Worm (Caenorhabditis elegans) whole organism, young adult: Measurements from ENCODE around the gene atic-1.
"Not testable (repeated sequence)": the region's sequence is repeated elsewhere in the genome, so short reads cannot be mapped to it uniquely, and the experiment has no call there.

Experiments used
- C06A6.2 ChIP-seq: fragments of 200-800 bp; sonication (Bioruptor generic); conservative IDR thresholded peaks from 2 replicates; pipeline ENCODE4 v1.3.6; 2022; ENCODE audit warnings: missing genetic modification characterization, missing compliant biosample characterization
- D2030.7 ChIP-seq: fragments of 200-800 bp; sonication (Bioruptor generic); IDR thresholded peaks from 2 replicates; pipeline ENCODE4 v1.3.6; 2022; ENCODE audit warnings: missing genetic modification reagents, missing genetic modification characterization, missing compliant biosample characterization
- F33H1.4 ChIP-seq: fragments of 200-800 bp; sonication (Bioruptor generic); IDR thresholded peaks from 2 replicates; pipeline ENCODE4 v1.3.6; 2022; ENCODE audit warnings: missing genetic modification reagents, missing genetic modification characterization, missing compliant biosample characterization
- F37B4.10 ChIP-seq: fragments of 200-800 bp; sonication (Bioruptor generic); IDR thresholded peaks from 2 replicates; pipeline ENCODE4 v1.3.6; 2022; ENCODE audit warnings: missing genetic modification characterization, missing compliant biosample characterization
- F49E8.2 ChIP-seq: sonication (generic microtip); optimal IDR thresholded peaks from 3 replicates; lab custom pipeline; 2017; ENCODE audit warnings: missing genetic modification characterization, mild to moderate bottlenecking, missing compliant biosample characterization, antibody characterized with exemption, moderate library complexity; ENCODE audit not compliant: insufficient read depth
- K11D2.4 ChIP-seq: fragments of 200-800 bp; sonication (Bioruptor generic); IDR thresholded peaks from 2 replicates; pipeline ENCODE4 v1.3.6; 2022; ENCODE audit warnings: missing genetic modification reagents, missing genetic modification characterization, missing compliant biosample characterization
- K12H6.12 ChIP-seq: fragments of 200-800 bp; sonication (Bioruptor generic); optimal IDR thresholded peaks from 2 replicates; lab custom pipeline; 2018; ENCODE audit warnings: mild to moderate bottlenecking, missing genetic modification characterization, missing compliant biosample characterization
- Y67H2A.10 ChIP-seq: fragments of 200-800 bp; sonication (Bioruptor generic); conservative IDR thresholded peaks from 2 replicates; pipeline ENCODE4 v1.3.6; 2022; ENCODE audit warnings: missing genetic modification reagents, missing genetic modification characterization, missing compliant biosample characterization
- Y95B8A.8 ChIP-seq: fragments of 200-800 bp; sonication (Bioruptor generic); IDR thresholded peaks from 2 replicates; pipeline ENCODE4 v1.3.6; 2022; ENCODE audit warnings: missing genetic modification reagents, missing genetic modification characterization, missing compliant biosample characterization
- aptf-2 ChIP-seq: fragments of 200-800 bp; sonication (Bioruptor generic); conservative IDR thresholded peaks from 2 replicates; pipeline ENCODE4 v1.3.6; 2022; ENCODE audit warnings: missing genetic modification reagents, missing genetic modification characterization, missing compliant biosample characterization
- attf-3 ChIP-seq: fragments of 200-800 bp; sonication (Bioruptor generic); conservative IDR thresholded peaks from 2 replicates; pipeline ENCODE4 v1.3.6; 2022; ENCODE audit warnings: missing genetic modification reagents, missing genetic modification characterization, missing compliant biosample characterization
- attf-5 ChIP-seq: fragments of 200-800 bp; sonication (Bioruptor generic); optimal IDR thresholded peaks from 2 replicates; lab custom pipeline; 2018; ENCODE audit warnings: mild to moderate bottlenecking, missing genetic modification characterization, missing compliant biosample characterization
- attf-6 ChIP-seq: fragments of 200-800 bp; sonication (Bioruptor generic); IDR thresholded peaks from 2 replicates; pipeline ENCODE4 v1.3.6; 2022; ENCODE audit warnings: missing genetic modification reagents, missing genetic modification characterization, missing compliant biosample characterization
- bed-2 ChIP-seq: fragments of 200-800 bp; sonication (Bioruptor generic); IDR thresholded peaks from 2 replicates; pipeline ENCODE4 v1.3.6; 2022; ENCODE audit warnings: missing genetic modification reagents, missing genetic modification characterization, missing compliant biosample characterization
- cebp-1 ChIP-seq, 2 experiments: fragments of 200-800 bp in 1 of 2; sonication (Bioruptor generic) in 1 of 2; sonication (generic microtip) in 1 of 2; IDR thresholded peaks in 1 of 2; optimal IDR thresholded peaks in 1 of 2; 2 replicates each; pipeline versions ENCODE4 v1.3.6 to Lab custom; 2017 to 2022; ENCODE audit warnings: missing compliant biosample characterization in 2 of 2, missing genetic modification characterization in 2 of 2, mild to moderate bottlenecking in 1 of 2, missing genetic modification reagents in 1 of 2, moderate library complexity in 1 of 2
- ceh-100 ChIP-seq: fragments of 200-800 bp; sonication (Bioruptor generic); IDR thresholded peaks from 2 replicates; pipeline ENCODE4 v1.3.6; 2022; ENCODE audit warnings: missing genetic modification reagents, missing genetic modification characterization, missing compliant biosample characterization
- dox-1 ChIP-seq: fragments of 200-800 bp; sonication (Bioruptor generic); IDR thresholded peaks from 2 replicates; pipeline ENCODE4 v1.3.6; 2022; ENCODE audit warnings: missing genetic modification reagents, missing genetic modification characterization, missing compliant biosample characterization
- egl-44 ChIP-seq: fragments of 200-800 bp; sonication (Bioruptor generic); IDR thresholded peaks from 2 replicates; pipeline ENCODE4 v1.3.6; 2022; ENCODE audit warnings: missing genetic modification reagents, missing genetic modification characterization, missing compliant biosample characterization
- egrh-3 ChIP-seq: fragments of 200-800 bp; sonication (Bioruptor generic); IDR thresholded peaks from 2 replicates; pipeline ENCODE4 v1.3.6; 2022; ENCODE audit warnings: missing genetic modification reagents, missing genetic modification characterization, missing compliant biosample characterization
- ekl-4 ChIP-seq: fragments of 200-800 bp; sonication (Bioruptor generic); IDR thresholded peaks from 2 replicates; pipeline ENCODE4 v1.3.6; 2022; ENCODE audit warnings: missing genetic modification reagents, missing genetic modification characterization, missing compliant biosample characterization
- hmg-1.2 ChIP-seq: fragments of 200-800 bp; sonication (Bioruptor generic); IDR thresholded peaks from 2 replicates; pipeline ENCODE4 v1.3.6; 2022; ENCODE audit warnings: missing genetic modification reagents, missing genetic modification characterization, missing compliant biosample characterization
- let-526 ChIP-seq: fragments of 200-800 bp; sonication (Bioruptor generic); IDR thresholded peaks from 2 replicates; pipeline ENCODE4 v1.3.6; 2022; ENCODE audit warnings: missing genetic modification reagents, missing genetic modification characterization, missing compliant biosample characterization
- lin-26 ChIP-seq: fragments of 200-800 bp; sonication (Bioruptor generic); IDR thresholded peaks from 2 replicates; pipeline ENCODE4 v1.3.6; 2022; ENCODE audit warnings: missing genetic modification reagents, missing genetic modification characterization, missing compliant biosample characterization
- madf-6 ChIP-seq: fragments of 200-800 bp; sonication (Bioruptor generic); IDR thresholded peaks from 2 replicates; pipeline ENCODE4 v1.3.6; 2022; ENCODE audit warnings: missing genetic modification reagents, missing genetic modification characterization, missing compliant biosample characterization
- mcd-1 ChIP-seq: fragments of 200-800 bp; sonication (Bioruptor generic); IDR thresholded peaks from 2 replicates; pipeline ENCODE4 v1.3.6; 2022; ENCODE audit warnings: missing genetic modification reagents, missing genetic modification characterization, missing compliant biosample characterization
- nfyb-1 ChIP-seq: fragments of 200-800 bp; sonication (Bioruptor generic); IDR thresholded peaks from 2 replicates; pipeline ENCODE4 v1.3.6; 2022; ENCODE audit warnings: missing genetic modification reagents, missing genetic modification characterization, missing compliant biosample characterization
- nhr-80 ChIP-seq: sonication (generic microtip); optimal IDR thresholded peaks from 2 replicates; lab custom pipeline; 2016; ENCODE audit warnings: missing genetic modification characterization, missing compliant biosample characterization
- pbrm-1 ChIP-seq: fragments of 200-800 bp; sonication (Bioruptor generic); IDR thresholded peaks from 2 replicates; pipeline ENCODE4 v1.3.6; 2022; ENCODE audit warnings: missing genetic modification reagents, missing genetic modification characterization, missing compliant biosample characterization
- rcor-1 ChIP-seq: fragments of 200-800 bp; sonication (Bioruptor generic); IDR thresholded peaks from 2 replicates; pipeline ENCODE4 v1.3.6; 2022; ENCODE audit warnings: missing genetic modification reagents, missing genetic modification characterization, missing compliant biosample characterization
- rpc-1 ChIP-seq, 2 experiments: fragments of 150-350 bp in 1 of 2; sonication (generic microtip) in 1 of 2; optimal IDR thresholded peaks; 2 replicates each; lab custom pipeline; 2014 to 2018; ENCODE audit warnings: missing biosample characterization in 1 of 2, missing genetic modification characterization in 1 of 2, missing genetic modification reagents in 1 of 2, missing genotype in 1 of 2
- snpc-4 ChIP-seq, 5 experiments: fragments of 150-350 bp in 1 of 5; sonication (generic microtip) in 4 of 5; optimal IDR thresholded peaks; 2 replicates each; lab custom pipeline; 2014 to 2018; ENCODE audit warnings: missing genetic modification characterization in 5 of 5, missing biosample characterization in 3 of 5, antibody characterized with exemption in 2 of 5, mild to moderate bottlenecking in 2 of 5, missing compliant biosample characterization in 2 of 5, missing genotype in 2 of 5, moderate library complexity in 2 of 5, missing genetic modification reagents in 1 of 5
- tlf-1 ChIP-seq: fragments of 200-800 bp; sonication (Bioruptor generic); optimal IDR thresholded peaks from 2 replicates; lab custom pipeline; 2018; ENCODE audit warnings: mild to moderate bottlenecking, missing genetic modification characterization, missing compliant biosample characterization
- unc-130 ChIP-seq: sonication (generic microtip); optimal IDR thresholded peaks from 2 replicates; lab custom pipeline; 2016; ENCODE audit warnings: missing genetic modification reagents, missing genetic modification characterization, missing compliant biosample characterization
- ztf-25 ChIP-seq: fragments of 200-800 bp; sonication (Bioruptor generic); IDR thresholded peaks from 2 replicates; pipeline ENCODE4 v1.3.6; 2022; ENCODE audit warnings: missing genetic modification reagents, missing genetic modification characterization, missing compliant biosample characterization
- ztf-28 ChIP-seq: fragments of 200-800 bp; sonication (Bioruptor generic); IDR thresholded peaks from 2 replicates; pipeline ENCODE4 v1.3.6; 2022; ENCODE audit warnings: missing genetic modification reagents, missing genetic modification characterization, missing compliant biosample characterization
- ztf-6 ChIP-seq: fragments of 200-800 bp; sonication (Bioruptor generic); IDR thresholded peaks from 2 replicates; pipeline ENCODE4 v1.3.6; 2022; ENCODE audit warnings: missing genetic modification reagents, missing genetic modification characterization, missing compliant biosample characterization

atic-1 gene

DNA sequence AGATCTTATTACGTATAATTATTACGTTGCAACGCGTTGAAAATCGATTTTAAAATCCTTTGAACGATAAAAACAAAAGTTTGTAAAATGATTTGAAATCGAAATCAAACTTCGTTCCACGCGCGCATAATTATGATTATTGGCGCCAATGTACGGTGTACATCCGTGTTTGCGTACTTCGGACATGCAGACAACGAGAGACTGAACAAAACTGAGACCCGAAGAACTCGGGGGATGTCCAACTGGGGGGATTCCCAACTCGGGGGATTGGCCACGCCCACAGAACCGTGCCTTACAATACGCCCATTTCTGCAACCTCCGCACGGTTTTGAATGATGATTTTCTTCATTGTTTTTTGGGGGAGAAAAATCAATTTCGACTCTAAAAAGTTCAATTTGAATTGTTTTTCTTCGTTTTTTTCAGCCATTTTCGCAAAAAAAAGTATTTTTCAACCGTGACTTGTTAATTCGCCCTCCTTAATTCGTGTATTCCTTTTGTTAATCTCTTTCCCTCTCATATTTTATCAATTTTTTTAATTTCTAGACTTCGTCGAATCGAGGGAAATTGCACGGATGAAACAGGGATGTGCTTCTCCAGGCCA is 65.2 kb downstream of the atic-1 start, which contains the start of gene F20D12.12 (continued):
- TF ChIP-seq cebp-1 (GFP tag; IDR thresholded peaks at IDR 0.05; lab: Robert Waterston, UW) (peak; percentile 71), cebp-1 (tag; optimal IDR thresholded peaks at IDR 0.05; lab: Kevin White, UChicago) (peak; percentile 75), F49E8.2 (tag; lab: Kevin White, UChicago) (peak; percentile 73), ekl-4 (peak; percentile 90), unc-130 (GFP tag; lab: Kevin White, UChicago) (peak; percentile 55), ceh-100 (peak; percentile 99), madf-6 (GFP tag; lab: Robert Waterston, UW) (peak; percentile 96), snpc-4 (GFP tag; optimal IDR thresholded peaks at IDR 0.05; lab: Kevin White, UChicago) (peak; percentile 19), snpc-4 (tag; optimal IDR thresholded peaks at IDR 0.05; lab: Kevin White, UChicago) (peak in 3 of 4 experiments; percentile 28 to 57 (median 39)), egl-44 (GFP tag; lab: Robert Waterston, UW) (peak; percentile 47; the same call in 1 of the 2 replicates), attf-6 (GFP tag; lab: Robert Waterston, UW) (peak; percentile 75), tlf-1 (GFP tag; lab: Kevin White, UChicago) (peak; percentile 69), Y67H2A.10 (peak; percentile 86), pbrm-1 (GFP tag; lab: Robert Waterston, UW) (peak; percentile 93), nhr-80 (tag; lab: Kevin White, UChicago) (peak; percentile 48), attf-3 (GFP tag; lab: Robert Waterston, UW) (peak; percentile 88), K12H6.12 (tag; lab: Kevin White, UChicago) (peak; percentile 49), ztf-6 (peak; percentile 75; the same call in 1 of the 2 replicates), F37B4.10 (GFP tag; lab: Robert Waterston, UW) (0 out of 2 replicates have a peak, but pooled peaks have one; percentile 6), rpc-1 (optimal IDR thresholded peaks at IDR 0.05; lab: Kevin White, UChicago) (peak; percentile 14)
- TF ChIP-seq rpc-1 (tag; optimal IDR thresholded peaks at IDR 0.05; lab: Kevin White, UChicago), result not testable (repeated sequence)

DNA sequence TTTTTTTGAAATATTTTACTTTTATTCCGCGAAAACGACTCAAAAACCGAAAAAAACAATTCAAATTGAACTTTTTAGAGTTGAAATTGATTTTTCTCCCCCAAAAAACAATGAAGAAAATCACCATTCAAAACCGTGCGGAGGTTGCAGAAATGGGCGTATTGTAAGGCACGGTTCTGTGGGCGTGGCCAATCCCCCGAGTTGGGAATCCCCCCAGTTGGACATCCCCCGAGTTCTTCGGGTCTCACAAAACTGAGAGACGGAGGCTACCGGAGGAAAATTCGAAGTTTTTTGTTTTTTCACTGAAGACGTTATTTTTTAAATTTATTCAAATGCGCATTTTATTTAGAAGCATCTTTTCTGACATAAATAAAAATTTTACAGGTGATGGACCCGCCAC is 66.5 kb downstream of the atic-1 start, which contains the start of gene mcm-3AP:
TSS of gene mcm-3AP (plus strand) at position 383 of the 400 bp plus-strand sequence.
- not testable (repeated sequence) for TF ChIP-seq cebp-1 (GFP tag; IDR thresholded peaks at IDR 0.05; lab: Robert Waterston, UW)
- TF ChIP-seq cebp-1 (tag; optimal IDR thresholded peaks at IDR 0.05; lab: Kevin White, UChicago) (peak; percentile 5), lin-26 (GFP tag; lab: Robert Waterston, UW) (peak; percentile 74; the same call in 1 of the 2 replicates), F33H1.4 (peak; percentile 37), Y95B8A.8 (0 out of 2 replicates have a peak, but pooled peaks have one; percentile 55), ztf-28 (GFP tag; lab: Robert Waterston, UW) (peak; percentile 76), dox-1 (GFP tag; lab: Robert Waterston, UW) (peak; percentile 88), nfyb-1 (peak; percentile 65; the same call in 1 of the 2 replicates), madf-6 (GFP tag; lab: Robert Waterston, UW) (peak; percentile 58), bed-2 (GFP tag; lab: Robert Waterston, UW) (peak; percentile 68; the same call in 1 of the 2 replicates), C06A6.2 (peak; percentile 63; the same call in 1 of the 2 replicates), rcor-1 (peak; percentile 52), ztf-6 (0 out of 2 replicates have a peak, but pooled peaks have one; percentile 55), aptf-2 (peak; percentile 89), attf-3 (GFP tag; lab: Robert Waterston, UW) (peak; percentile 79), K11D2.4 (GFP tag; lab: Robert Waterston, UW) (0 out of 2 replicates have a peak, but pooled peaks have one; percentile 28), ceh-100 (peak; percentile 96), hmg-1.2 (GFP tag; lab: Robert Waterston, UW) (peak; percentile 59; the same call in 1 of the 2 replicates), mcd-1 (peak; percentile 73), attf-5 (GFP tag; lab: Kevin White, UChicago) (peak; percentile 41), Y67H2A.10 (peak; percentile 72; the same call in 1 of the 2 replicates), egrh-3 (peak; percentile 65), D2030.7 (GFP tag; lab: Robert Waterston, UW) (peak; percentile 74; the same call in 1 of the 2 replicates), let-526 (0 out of 2 replicates have a peak, but pooled peaks have one; percentile 25), pbrm-1 (GFP tag; lab: Robert Waterston, UW) (peak; percentile 39; the same call in 1 of the 2 replicates), ztf-25 (GFP tag; lab: Robert Waterston, UW) (peak; percentile 84)
- TF ChIP-seq, all 124 proteins: peak for 25; not testable (repeated sequence) for 99
